Fruit fly (Drosophila melanogaster): Measurements from ENCODE around the gene CG43317.

CG43317 gene

dm6 chr3R:15827559-15827958 is 6.7 kb downstream of the CG43317 start:
- no peak for TF ChIP-seq Pif1A (GFP tag; optimal IDR thresholded peaks at IDR 0.05)
- peak; percentile 88 for TF ChIP-seq CG15710 (tag; optimal IDR thresholded peaks at IDR 0.05)
- TF ChIP-seq CG8301 (tag; optimal IDR thresholded peaks at IDR 0.05): no peak
- peak; percentile 66 for TF ChIP-seq Pif1B (GFP tag; optimal IDR thresholded peaks at IDR 0.05)
- TF ChIP-seq CG4496 (GFP tag; IDR thresholded peaks at IDR 0.05): peak; percentile 51; the same call in 1 of the 3 replicates
- TF ChIP-seq CG14655 (GFP tag; optimal IDR thresholded peaks at IDR 0.05): no peak
- peak; percentile 80 for TF ChIP-seq CG9948 (tag; optimal IDR thresholded peaks at IDR 0.05)
- peak; percentile 23; the same call in 1 of the 2 replicates for TF ChIP-seq Ets98B (GFP tag; IDR thresholded peaks at IDR 0.05)
- TF ChIP-seq rn (GFP tag; IDR thresholded peaks at IDR 0.05): no peak
- 0 out of 3 replicates have a peak, but pooled peaks have one; percentile 36 for TF ChIP-seq fd96Ca (GFP tag; IDR thresholded peaks at IDR 0.05)
- TF ChIP-seq CG32121 (GFP tag; IDR thresholded peaks at IDR 0.05): no peak
- TF ChIP-seq CG8159 (tag; optimal IDR thresholded peaks at IDR 0.05): peak; percentile 86
- TF ChIP-seq CG12605 (GFP tag; IDR thresholded peaks at IDR 0.05): 0 out of 2 replicates have a peak, but pooled peaks have one; percentile 37
- peak; percentile 64 for TF ChIP-seq gl (tag; optimal IDR thresholded peaks at IDR 0.05)
- TF ChIP-seq CG10348 (GFP tag; IDR thresholded peaks at IDR 0.05): no peak
- TF ChIP-seq Snoo (tag; optimal IDR thresholded peaks at IDR 0.05): peak; percentile 39
- peak; percentile 78 for TF ChIP-seq CG34367 (tag; optimal IDR thresholded peaks at IDR 0.05)
- TF ChIP-seq EcR (GFP tag; optimal IDR thresholded peaks at IDR 0.05): peak; percentile 94
- TF ChIP-seq CG17806 (tag; optimal IDR thresholded peaks at IDR 0.05): peak; percentile 76
- TF ChIP-seq D1 (tag; optimal IDR thresholded peaks at IDR 0.05): peak; percentile 61
- peak; percentile 79 for TF ChIP-seq CG13204 (GFP tag; optimal IDR thresholded peaks at IDR 0.05)

dm6 chr3R:15825521-15825920 is 8.7 kb downstream of the CG43317 start, which contains the start of gene CG4576:
CG4576 (plus strand) TSS chr3R:15825747.
- TF ChIP-seq EcR (GFP tag; optimal IDR thresholded peaks at IDR 0.05) (peak; percentile 15), rn (GFP tag; IDR thresholded peaks at IDR 0.05) (no peak)

dm6 chr3R:15816276-15816675 is 17.9 kb downstream of the CG43317 start:
- peak; percentile 54; the same call in 1 of the 3 replicates for TF ChIP-seq fd96Ca (GFP tag; IDR thresholded peaks at IDR 0.05)
- no peak for TF ChIP-seq CG13204 (GFP tag; optimal IDR thresholded peaks at IDR 0.05)
- TF ChIP-seq CG15710 (tag; optimal IDR thresholded peaks at IDR 0.05): no peak
- TF ChIP-seq CG34367 (tag; optimal IDR thresholded peaks at IDR 0.05): no peak
- peak; percentile 23 for TF ChIP-seq CG17806 (tag; optimal IDR thresholded peaks at IDR 0.05)
- peak; percentile 64 for TF ChIP-seq Ets98B (GFP tag; IDR thresholded peaks at IDR 0.05)
- no peak for TF ChIP-seq CG8301 (tag; optimal IDR thresholded peaks at IDR 0.05)
- peak; percentile 5 for TF ChIP-seq Pif1B (GFP tag; optimal IDR thresholded peaks at IDR 0.05)
- no peak for TF ChIP-seq CG8159 (tag; optimal IDR thresholded peaks at IDR 0.05)
- no peak for TF ChIP-seq CG12605 (GFP tag; IDR thresholded peaks at IDR 0.05)
- peak; percentile 19 for TF ChIP-seq CG9948 (tag; optimal IDR thresholded peaks at IDR 0.05)
- TF ChIP-seq CG10348 (GFP tag; IDR thresholded peaks at IDR 0.05): no peak
- no peak for TF ChIP-seq EcR (GFP tag; optimal IDR thresholded peaks at IDR 0.05)
- TF ChIP-seq Snoo (tag; optimal IDR thresholded peaks at IDR 0.05): no peak
- no peak for TF ChIP-seq D1 (tag; optimal IDR thresholded peaks at IDR 0.05)
- TF ChIP-seq Pif1A (GFP tag; optimal IDR thresholded peaks at IDR 0.05): peak; percentile 42
- no peak for TF ChIP-seq rn (GFP tag; IDR thresholded peaks at IDR 0.05)
- no peak for TF ChIP-seq gl (tag; optimal IDR thresholded peaks at IDR 0.05)
- peak; percentile 72; the same call in 2 of the 3 replicates for TF ChIP-seq CG4496 (GFP tag; IDR thresholded peaks at IDR 0.05)
- TF ChIP-seq CG14655 (GFP tag; optimal IDR thresholded peaks at IDR 0.05): no peak
- TF ChIP-seq CG32121 (GFP tag; IDR thresholded peaks at IDR 0.05): peak; percentile 38; the same call in 1 of the 2 replicates

- no peak for TF ChIP-seq CG32121 (GFP tag; IDR thresholded peaks at IDR 0.05)
- no peak for TF ChIP-seq rn (GFP tag; IDR thresholded peaks at IDR 0.05)
- no peak for TF ChIP-seq Snoo (tag; optimal IDR thresholded peaks at IDR 0.05)
- TF ChIP-seq D1 (tag; optimal IDR thresholded peaks at IDR 0.05): no peak
- TF ChIP-seq CG15710 (tag; optimal IDR thresholded peaks at IDR 0.05): no peak
- TF ChIP-seq CG4496 (GFP tag; IDR thresholded peaks at IDR 0.05): no peak
- no peak for TF ChIP-seq Pif1A (GFP tag; optimal IDR thresholded peaks at IDR 0.05)
- no peak for TF ChIP-seq gl (tag; optimal IDR thresholded peaks at IDR 0.05)
- no peak for TF ChIP-seq CG10348 (GFP tag; IDR thresholded peaks at IDR 0.05)
- no peak for TF ChIP-seq CG34367 (tag; optimal IDR thresholded peaks at IDR 0.05)
- TF ChIP-seq Ets98B (GFP tag; IDR thresholded peaks at IDR 0.05): no peak
- no peak for TF ChIP-seq CG8159 (tag; optimal IDR thresholded peaks at IDR 0.05)
- TF ChIP-seq CG12605 (GFP tag; IDR thresholded peaks at IDR 0.05): no peak
- no peak for TF ChIP-seq CG9948 (tag; optimal IDR thresholded peaks at IDR 0.05)
- TF ChIP-seq CG13204 (GFP tag; optimal IDR thresholded peaks at IDR 0.05): no peak
- TF ChIP-seq CG17806 (tag; optimal IDR thresholded peaks at IDR 0.05): no peak
Measured at dm6 chr3R:15814150-15814549, 20.1 kb downstream of the CG43317 start.

dm6 chr3R:15810369-15810768 is 23.9 kb downstream of the CG43317 start:
- TF ChIP-seq CG17806 (tag; optimal IDR thresholded peaks at IDR 0.05): no peak
- TF ChIP-seq CG13204 (GFP tag; optimal IDR thresholded peaks at IDR 0.05): peak; percentile 33

dm6 chr3R:15807877-15808381 is 26.3 kb downstream of the CG43317 start:
- no peak for TF ChIP-seq CG34367 (tag; optimal IDR thresholded peaks at IDR 0.05)
- no peak for TF ChIP-seq CG9948 (tag; optimal IDR thresholded peaks at IDR 0.05)
- no peak for TF ChIP-seq Snoo (tag; optimal IDR thresholded peaks at IDR 0.05)
- peak; percentile 30 for TF ChIP-seq gl (tag; optimal IDR thresholded peaks at IDR 0.05)
- no peak for TF ChIP-seq CG4496 (GFP tag; IDR thresholded peaks at IDR 0.05)
- TF ChIP-seq D1 (tag; optimal IDR thresholded peaks at IDR 0.05): no peak
- no peak for TF ChIP-seq CG15710 (tag; optimal IDR thresholded peaks at IDR 0.05)
- TF ChIP-seq CG17806 (tag; optimal IDR thresholded peaks at IDR 0.05): no peak
- peak; percentile 64 for TF ChIP-seq EcR (GFP tag; optimal IDR thresholded peaks at IDR 0.05)

Data from whole organism, pupa.